Worm (Caenorhabditis elegans): Measurements from ENCODE around the gene D2023.6.

D2023.6 gene

ce11 chrV:11802508-11802907 is 24.6 kb upstream of the D2023.6 start:
- no peak for TF ChIP-seq unc-62 (GFP tag; optimal IDR thresholded peaks at IDR 0.05)

DNA sequence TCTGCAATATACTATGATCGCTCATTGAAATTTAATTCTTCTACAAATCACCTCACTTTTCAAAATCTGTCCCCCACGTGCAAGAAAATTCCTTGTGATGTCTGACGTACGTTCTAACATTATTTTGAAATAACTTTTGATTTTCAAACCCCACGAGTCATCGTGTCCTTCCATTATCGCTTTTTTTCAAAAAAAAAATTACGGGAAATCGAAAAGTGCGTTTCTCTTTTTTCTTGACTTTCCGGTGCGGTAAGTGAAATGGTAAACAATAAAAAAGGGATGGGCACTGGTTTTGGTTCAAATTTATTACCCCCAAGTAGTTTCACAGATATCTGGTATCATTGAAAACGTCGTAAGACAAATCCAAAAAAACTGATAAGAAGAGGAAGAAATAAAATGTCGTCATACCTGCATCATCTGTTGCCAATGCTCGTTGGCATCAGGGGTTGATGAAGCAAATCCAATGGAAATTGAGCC is 23.6 kb upstream of the D2023.6 start:
- no peak for TF ChIP-seq unc-62 (GFP tag; optimal IDR thresholded peaks at IDR 0.05)

DNA sequence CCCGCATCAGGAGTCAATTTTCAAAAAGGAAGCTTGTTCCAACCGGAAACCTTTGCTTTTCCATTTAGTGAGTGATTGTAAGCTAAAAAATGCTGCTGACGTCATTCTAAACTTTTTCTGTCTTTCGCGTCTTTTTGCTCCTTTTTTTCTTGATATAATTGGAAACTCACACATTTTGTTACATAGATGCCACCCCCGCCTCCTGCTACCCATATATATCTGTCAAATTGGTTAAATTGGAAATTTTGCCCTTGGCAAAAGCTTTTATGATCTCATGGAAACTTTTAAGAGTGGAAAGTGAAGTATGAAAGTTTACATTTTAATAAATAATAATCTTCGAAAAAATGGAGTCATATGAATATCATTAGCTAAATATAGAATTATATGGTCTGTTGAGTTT is 17.2 kb upstream of the D2023.6 start:
- no peak for TF ChIP-seq unc-62 (GFP tag; optimal IDR thresholded peaks at IDR 0.05)

DNA sequence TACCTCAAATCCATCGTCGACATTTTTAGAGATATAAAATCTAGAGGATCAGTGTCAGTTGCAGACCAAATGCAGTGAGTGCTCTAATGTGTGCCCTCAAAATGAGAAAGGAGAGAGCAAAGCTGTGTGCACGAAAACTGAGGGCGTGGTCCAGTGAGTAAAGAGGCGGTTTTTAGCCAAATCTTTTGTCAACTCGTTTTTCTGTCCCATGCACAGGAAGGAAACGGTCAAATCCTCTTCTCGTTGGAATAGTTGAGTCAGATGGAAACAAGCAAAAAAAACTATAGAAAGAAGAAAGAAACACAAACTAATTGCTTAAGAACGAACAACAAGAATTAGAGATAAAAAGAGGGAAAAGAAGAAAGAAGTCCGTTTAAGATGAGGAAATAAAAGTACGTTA is 15.2 kb upstream of the D2023.6 start, which contains the start of gene D2023.3:
TSS of gene D2023.3 (minus strand) at position 101 of the 400 bp plus-strand sequence.
- TF ChIP-seq unc-62 (GFP tag; optimal IDR thresholded peaks at IDR 0.05) = no peak

DNA sequence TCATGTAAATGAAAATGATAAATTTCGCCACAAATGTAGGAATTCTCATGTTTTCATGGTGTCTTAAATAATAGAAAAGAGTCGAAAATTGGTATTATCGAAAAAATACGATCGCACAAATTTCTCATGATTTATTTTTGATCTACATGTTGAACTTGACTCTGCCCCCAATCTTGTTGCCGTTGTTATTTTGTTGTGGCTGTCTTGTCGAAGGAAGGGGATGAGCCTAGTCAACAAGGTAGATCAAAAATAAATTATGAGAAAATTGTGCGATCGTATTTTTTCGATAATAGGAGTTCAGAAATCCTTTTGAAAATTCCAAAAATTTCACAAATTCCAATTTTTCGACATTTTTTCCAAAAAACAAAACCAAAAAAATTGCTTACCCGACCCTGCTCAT is 11.6 kb upstream of the D2023.6 start:
- no peak for TF ChIP-seq unc-62 (GFP tag; optimal IDR thresholded peaks at IDR 0.05)

DNA sequence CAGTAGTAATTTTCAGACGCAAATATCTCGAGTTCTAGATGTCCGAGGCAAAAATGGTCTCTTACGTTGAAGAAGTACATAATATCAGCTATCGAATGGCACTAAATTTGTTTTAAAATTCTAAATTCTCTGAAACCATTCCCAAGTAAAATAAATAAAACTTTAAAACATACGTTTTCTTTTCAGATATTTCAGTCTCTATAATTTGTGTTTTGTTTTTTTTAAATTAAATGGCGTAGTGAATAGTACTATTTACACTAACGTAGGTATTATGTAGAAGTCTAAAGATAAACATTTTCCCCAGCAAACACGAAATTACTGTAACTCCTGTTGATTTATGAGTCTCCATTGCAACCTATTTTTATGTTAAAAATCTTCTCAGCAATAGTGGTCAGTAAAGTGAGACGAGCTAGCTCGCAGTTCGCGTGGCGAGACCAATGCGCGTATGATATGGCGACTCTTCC is 9.9 kb upstream of the D2023.6 start:
- no peak for TF ChIP-seq unc-62 (GFP tag; optimal IDR thresholded peaks at IDR 0.05)

ce11 chrV:11818064-11818463 is 9.1 kb upstream of the D2023.6 start:
- TF ChIP-seq unc-62 (GFP tag; optimal IDR thresholded peaks at IDR 0.05) = no peak

DNA sequence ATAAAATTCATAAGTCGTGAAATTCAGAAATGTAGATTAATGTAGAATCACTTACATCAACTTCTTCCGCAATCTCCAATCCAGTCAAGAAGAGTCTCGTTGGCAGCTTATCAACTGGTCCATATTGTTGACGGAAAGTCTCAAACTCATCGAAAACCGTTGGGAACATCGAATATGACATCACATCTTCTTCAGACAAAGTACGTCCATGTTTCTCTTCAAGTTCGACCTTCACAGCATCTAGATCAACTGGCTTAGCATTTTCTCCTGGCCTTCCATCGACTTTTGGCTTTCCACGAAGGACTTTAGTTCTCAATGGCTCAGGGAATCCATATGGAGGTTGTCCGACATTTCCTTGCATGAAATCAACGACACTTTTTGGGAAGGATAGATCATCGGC is 8.4 kb upstream of the D2023.6 start:
- TF ChIP-seq unc-62 (GFP tag; optimal IDR thresholded peaks at IDR 0.05) = no peak

DNA sequence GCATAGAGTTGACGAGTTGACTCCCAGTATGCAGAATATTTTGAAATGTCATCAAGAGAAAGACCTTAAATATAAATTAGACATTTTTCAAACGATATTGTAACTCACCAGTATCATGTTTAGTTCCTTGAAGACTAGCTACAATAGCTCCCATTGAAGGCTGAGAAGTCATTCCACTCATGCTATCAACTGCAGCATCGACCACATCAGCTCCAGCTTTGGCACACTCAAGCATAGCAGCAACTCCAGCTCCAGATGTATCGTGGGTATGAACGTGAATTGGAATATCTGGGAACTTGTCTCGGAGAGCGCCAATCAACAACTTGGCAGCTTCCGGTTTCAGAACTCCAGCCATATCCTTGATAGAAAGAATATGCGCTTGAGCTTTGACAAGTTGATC is 7.7 kb upstream of the D2023.6 start:
- no peak for TF ChIP-seq unc-62 (GFP tag; optimal IDR thresholded peaks at IDR 0.05)

DNA sequence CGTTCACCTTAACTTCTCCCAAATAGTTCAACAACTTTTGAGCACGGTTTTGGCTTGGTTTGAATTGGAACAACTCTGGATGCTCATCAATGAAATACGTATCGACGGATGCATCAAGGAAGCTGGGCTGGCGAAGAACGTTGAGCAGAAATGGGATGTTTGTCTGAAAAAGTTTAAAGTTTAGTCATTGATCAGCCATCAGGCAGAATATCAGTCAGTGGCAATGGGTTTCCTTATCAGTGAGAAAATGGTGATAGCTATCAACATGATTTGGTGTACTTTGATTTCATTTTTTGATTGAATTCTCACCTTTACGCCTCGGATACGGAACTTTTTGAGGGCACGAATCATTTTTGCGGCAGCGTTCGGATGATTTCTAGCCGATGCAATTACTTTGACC is 6.6 kb upstream of the D2023.6 start:
- TF ChIP-seq unc-62 (GFP tag; optimal IDR thresholded peaks at IDR 0.05) = no peak

DNA sequence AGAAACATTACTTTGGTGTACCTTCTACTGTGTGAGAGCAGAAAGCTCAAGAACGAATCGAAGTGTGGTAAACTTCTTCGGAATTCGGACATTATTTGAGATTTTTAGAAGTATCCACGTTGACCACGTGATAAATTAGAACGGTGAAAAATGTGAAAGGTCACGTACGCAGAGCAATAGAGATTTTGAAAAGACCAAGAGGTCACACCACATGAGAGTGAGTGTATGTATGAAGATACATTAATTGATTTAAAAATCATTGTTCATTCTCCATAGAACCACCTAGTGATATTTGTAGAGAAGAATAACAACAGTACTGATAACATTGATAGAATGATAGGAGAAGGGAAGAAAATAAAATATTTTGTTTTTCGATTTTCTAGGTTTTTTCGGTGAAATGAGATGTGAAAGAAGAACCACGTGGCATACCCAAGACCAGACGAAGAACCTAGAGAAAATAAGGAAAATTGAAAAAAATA is 4.7 kb upstream of the D2023.6 start, which contains the start of gene pyc-1:
TSS of gene pyc-1 (minus strand) at position 69 of the 479 bp plus-strand sequence.
- TF ChIP-seq unc-62 (GFP tag; optimal IDR thresholded peaks at IDR 0.05) = no peak

DNA sequence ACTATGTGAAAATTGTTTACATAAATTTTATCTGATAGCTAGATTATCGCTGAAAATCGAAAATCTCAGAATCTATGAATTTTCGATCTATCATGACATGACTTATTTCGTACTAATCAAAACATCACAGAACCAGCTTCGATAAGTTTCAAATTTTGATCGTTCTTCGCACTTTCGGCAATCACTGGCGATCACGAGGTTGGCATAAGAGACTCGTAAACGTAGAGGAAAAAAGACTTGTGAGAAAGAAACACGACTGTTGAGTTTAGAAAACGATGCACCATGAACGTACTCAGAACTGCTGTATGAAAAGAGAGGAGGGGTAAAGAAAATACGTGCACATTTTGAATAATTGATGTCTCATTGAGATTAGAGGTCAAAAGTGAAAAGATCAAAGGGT is 3.2 kb upstream of the D2023.6 start:
- no peak for TF ChIP-seq unc-62 (GFP tag; optimal IDR thresholded peaks at IDR 0.05)

DNA sequence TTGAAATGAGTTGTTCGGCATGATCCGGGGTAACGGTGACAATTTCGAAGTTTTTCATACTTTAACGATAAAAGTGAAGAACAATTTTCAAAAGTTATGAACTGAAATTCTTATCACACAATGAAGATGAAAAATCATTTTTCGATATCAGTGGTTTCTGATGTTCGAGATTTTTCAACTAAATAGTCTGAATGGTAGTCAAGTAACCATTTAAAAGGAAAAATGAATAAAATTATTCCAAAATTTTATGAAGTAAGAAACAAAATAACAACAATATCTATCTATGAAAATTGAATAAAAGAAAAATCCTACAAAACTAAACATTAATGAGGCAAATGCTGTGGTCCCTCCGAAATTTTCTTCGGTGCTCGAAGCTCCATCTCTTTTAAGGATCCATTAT is 1.5 kb upstream of the D2023.6 start, which contains the start of gene D2023.4:
TSS of gene D2023.4 (minus strand) at position 101 of the 400 bp plus-strand sequence.
- no peak for TF ChIP-seq unc-62 (GFP tag; optimal IDR thresholded peaks at IDR 0.05)

- no peak for TF ChIP-seq unc-62 (GFP tag; optimal IDR thresholded peaks at IDR 0.05)
These were observed 2.1 kb downstream of the D2023.6 start, which contains the start of gene col-158 for ce11 chrV:11829282-11829681. col-158 (plus strand) TSS chrV:11829582.

DNA sequence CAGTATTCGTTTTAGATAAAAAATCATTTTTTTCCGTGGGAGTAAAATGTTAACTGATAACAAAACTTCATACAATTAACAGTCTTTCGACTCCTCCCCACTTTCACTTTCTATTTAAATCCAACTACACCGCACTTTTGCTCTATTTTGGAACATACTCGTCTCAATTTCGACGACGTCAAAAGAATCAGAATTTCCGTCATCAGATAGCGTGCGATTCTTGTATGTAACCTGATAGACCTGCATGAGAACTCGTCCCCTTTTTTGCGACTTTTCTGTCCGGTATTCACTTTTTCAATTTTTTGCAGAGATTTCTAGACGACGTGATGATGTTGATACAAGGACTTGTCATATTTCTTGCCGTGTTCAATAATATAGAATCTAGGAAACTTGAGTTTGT is 6.2 kb downstream of the D2023.6 start, which contains the start of gene pho-8:
TSS of gene pho-8 (plus strand) at position 301 of the 400 bp plus-strand sequence.
- TF ChIP-seq unc-62 (GFP tag; optimal IDR thresholded peaks at IDR 0.05) = no peak

- TF ChIP-seq unc-62 (GFP tag; optimal IDR thresholded peaks at IDR 0.05) = no peak
These were observed 8.9 kb downstream of the D2023.6 start, which contains the start of gene R13H4.2 for ce11 chrV:11836073-11836472. R13H4.2 (plus strand) TSS chrV:11836391.

ce11 chrV:11839220-11839619 is 12.1 kb downstream of the D2023.6 start, which contains the start of gene idpb-5:
idpb-5 (plus strand) TSS chrV:11839520.
- no peak for TF ChIP-seq unc-62 (GFP tag; optimal IDR thresholded peaks at IDR 0.05)

Data from whole organism, dauer.